Worm (Caenorhabditis elegans): ENCODE results near the gene fbxa-158.

The fbxa-158 gene

DNA sequence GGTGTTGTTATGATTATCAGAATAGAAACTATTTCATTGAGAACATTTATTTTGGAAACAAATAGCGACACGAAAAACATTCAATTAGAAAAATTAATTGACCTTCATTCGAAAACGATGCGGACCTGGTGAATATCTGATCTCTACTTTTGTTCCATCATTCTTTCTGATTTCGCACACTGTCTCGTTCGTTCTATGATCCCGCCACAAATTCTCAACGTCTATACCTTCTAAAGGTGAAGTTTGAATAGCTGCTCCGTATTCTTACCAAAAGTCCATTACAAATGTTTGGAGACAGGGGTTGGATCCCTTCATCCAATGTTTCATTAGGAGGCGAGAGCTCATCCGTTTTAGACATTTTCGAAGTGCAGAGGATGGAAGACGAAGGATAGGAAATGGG, 30.7 kb upstream of the fbxa-158 start, which contains the start of gene fbxb-16:
Gene fbxb-16 (minus strand): TSS at position 101 of the 400 bp plus-strand sequence.
- TF ChIP-seq pha-4 (tag; optimal IDR thresholded peaks at IDR 0.05): no peak
- no peak for TF ChIP-seq ceh-83 (GFP tag; optimal IDR thresholded peaks at IDR 0.05)
- no peak for TF ChIP-seq ceh-43 (GFP tag; optimal IDR thresholded peaks at IDR 0.05)
- no peak for TF ChIP-seq zip-8 (tag; optimal IDR thresholded peaks at IDR 0.05)
- TF ChIP-seq unc-62 (GFP tag; optimal IDR thresholded peaks at IDR 0.05): no peak
- TF ChIP-seq cnd-1 (tag; optimal IDR thresholded peaks at IDR 0.05): no peak
- TF ChIP-seq ztf-11 (tag; optimal IDR thresholded peaks at IDR 0.05): no peak
- no peak for TF ChIP-seq sem-2 (GFP tag; optimal IDR thresholded peaks at IDR 0.05)
- no peak for TF ChIP-seq bed-3 (GFP tag; optimal IDR thresholded peaks at IDR 0.05)
- no peak for TF ChIP-seq drap-1 (GFP tag; optimal IDR thresholded peaks at IDR 0.05)

ce11 chrII:1650502-1650901, 29.4 kb upstream of the fbxa-158 start, which contains the start of gene fbxb-20:
fbxb-20 (minus strand) TSS chrII:1650602.
- no peak for TF ChIP-seq bed-3 (GFP tag; optimal IDR thresholded peaks at IDR 0.05)
- TF ChIP-seq lin-32 (GFP tag; optimal IDR thresholded peaks at IDR 0.05): no peak
- TF ChIP-seq cnd-1 (tag; optimal IDR thresholded peaks at IDR 0.05): no peak
- TF ChIP-seq pha-4 (tag; optimal IDR thresholded peaks at IDR 0.05): no peak
- no peak for TF ChIP-seq zip-8 (tag; optimal IDR thresholded peaks at IDR 0.05)
- no peak for TF ChIP-seq M03D4.4 (tag; optimal IDR thresholded peaks at IDR 0.05)
- TF ChIP-seq mls-2 (tag; optimal IDR thresholded peaks at IDR 0.05): no peak
- no peak for TF ChIP-seq ham-2 (GFP tag; optimal IDR thresholded peaks at IDR 0.05)
- TF ChIP-seq ceh-83 (GFP tag; optimal IDR thresholded peaks at IDR 0.05): no peak
- TF ChIP-seq blmp-1 (tag; optimal IDR thresholded peaks at IDR 0.05): no peak
- no peak for TF ChIP-seq flh-1 (GFP tag; optimal IDR thresholded peaks at IDR 0.05)

- TF ChIP-seq unc-120 (tag; optimal IDR thresholded peaks at IDR 0.05; ENCODE audit: poor library complexity, severe bottlenecking) (no peak), sem-2 (GFP tag; optimal IDR thresholded peaks at IDR 0.05) (no peak), tbx-8 (GFP tag; optimal IDR thresholded peaks at IDR 0.05) (no peak), elt-1 (tag; optimal IDR thresholded peaks at IDR 0.05; ENCODE audit: borderline replicate concordance, insufficient read depth) (no peak), ces-1 (GFP tag; optimal IDR thresholded peaks at IDR 0.05) (no peak), M03D4.4 (tag; optimal IDR thresholded peaks at IDR 0.05) (no peak), elt-3 (tag; optimal IDR thresholded peaks at IDR 0.05) (no peak), mab-5 (tag; optimal IDR thresholded peaks at IDR 0.05) (no peak)
These were observed 27.7 kb upstream of the fbxa-158 start, which contains the start of gene fbxb-21 for ce11 chrII:1648768-1649167. fbxb-21 (minus strand) TSS chrII:1648868.

ce11 chrII:1646199-1646598, 25.1 kb upstream of the fbxa-158 start, which contains the start of gene ZC204.17:
ZC204.17 (minus strand) TSS chrII:1646299.
- TF ChIP-seq unc-62 (GFP tag; optimal IDR thresholded peaks at IDR 0.05) (no peak), M03D4.4 (tag; optimal IDR thresholded peaks at IDR 0.05) (no peak), sem-2 (GFP tag; optimal IDR thresholded peaks at IDR 0.05) (no peak), zip-8 (tag; optimal IDR thresholded peaks at IDR 0.05) (no peak), sptf-1 (tag; optimal IDR thresholded peaks at IDR 0.05) (no peak), nhr-28 (tag; optimal IDR thresholded peaks at IDR 0.05) (no peak), ceh-39 (tag; optimal IDR thresholded peaks at IDR 0.05) (no peak)

ce11 chrII:1644777-1645348, 23.8 kb upstream of the fbxa-158 start, which contains the start of gene ZC204.6:
ZC204.6 (minus strand) TSS chrII:1644827.
- TF ChIP-seq unc-39 (tag; optimal IDR thresholded peaks at IDR 0.05): no peak
- TF ChIP-seq nhr-237 (tag; optimal IDR thresholded peaks at IDR 0.05): no peak
- TF ChIP-seq snpc-4 (tag; optimal IDR thresholded peaks at IDR 0.05): no peak
- TF ChIP-seq ztf-11 (tag; optimal IDR thresholded peaks at IDR 0.05): no peak
- no peak for TF ChIP-seq lin-13 (tag; optimal IDR thresholded peaks at IDR 0.05)
- no peak for TF ChIP-seq flh-1 (GFP tag; optimal IDR thresholded peaks at IDR 0.05)
- TF ChIP-seq drap-1 (GFP tag; optimal IDR thresholded peaks at IDR 0.05): no peak
- TF ChIP-seq nhr-76 (tag; optimal IDR thresholded peaks at IDR 0.05): no peak
- no peak for TF ChIP-seq zip-8 (tag; optimal IDR thresholded peaks at IDR 0.05)
- TF ChIP-seq nhr-28 (tag; optimal IDR thresholded peaks at IDR 0.05): no peak
- no peak for TF ChIP-seq lsy-2 (tag; optimal IDR thresholded peaks at IDR 0.05)
- no peak for TF ChIP-seq sptf-1 (tag; optimal IDR thresholded peaks at IDR 0.05)
- TF ChIP-seq pha-4 (tag; optimal IDR thresholded peaks at IDR 0.05): no peak
- no peak for TF ChIP-seq tbx-8 (GFP tag; optimal IDR thresholded peaks at IDR 0.05)
- no peak for TF ChIP-seq ceh-83 (GFP tag; optimal IDR thresholded peaks at IDR 0.05)
- no peak for TF ChIP-seq ceh-39 (tag; optimal IDR thresholded peaks at IDR 0.05)
- TF ChIP-seq ces-1 (GFP tag; optimal IDR thresholded peaks at IDR 0.05): no peak
- TF ChIP-seq elt-3 (tag; optimal IDR thresholded peaks at IDR 0.05): no peak
- no peak for TF ChIP-seq ham-2 (GFP tag; optimal IDR thresholded peaks at IDR 0.05)
- no peak for TF ChIP-seq lin-32 (GFP tag; optimal IDR thresholded peaks at IDR 0.05)
